Fruit fly (Drosophila melanogaster) whole organism, embryonic: ENCODE measurements around the gene CG2652.

Experiments
- Bgb ChIP-seq: fragments of 200-800 bp; sonication (Bioruptor generic); IDR thresholded peaks from 2 replicates; pipeline ENCODE4 v1.3.6; 2022; ENCODE audit warnings: missing biosample characterization, missing genetic modification characterization; ENCODE audit not compliant: partially characterized antibody
- CG10274 ChIP-seq: fragments of 200-800 bp; sonication (Bioruptor generic); optimal IDR thresholded peaks from 3 replicates; lab custom pipeline; 2017; ENCODE audit warnings: missing biosample characterization, mild to moderate bottlenecking, missing genetic modification characterization
- CG10431 ChIP-seq: fragments of 200-800 bp; sonication (Bioruptor generic); optimal IDR thresholded peaks from 3 replicates; lab custom pipeline; 2018; ENCODE audit warnings: missing biosample characterization, mild to moderate bottlenecking, missing genetic modification characterization
- CG10462 ChIP-seq: fragments of 200-800 bp; sonication (Bioruptor generic); optimal IDR thresholded peaks from 2 replicates; lab custom pipeline; 2016; ENCODE audit warnings: missing biosample characterization, missing genetic modification characterization
- CG12104 ChIP-seq: fragments of 200-800 bp; sonication (Bioruptor generic); optimal IDR thresholded peaks from 3 replicates; lab custom pipeline; 2016; ENCODE audit warnings: missing biosample characterization, missing genetic modification characterization
- CG12299 ChIP-seq: fragments of 200-800 bp; sonication (Bioruptor generic); optimal IDR thresholded peaks from 2 replicates; lab custom pipeline; 2018; ENCODE audit warnings: missing biosample characterization, mild to moderate bottlenecking, missing genetic modification characterization
- CG12942 ChIP-seq: fragments of 200-800 bp; sonication (Bioruptor generic); optimal IDR thresholded peaks from 3 replicates; lab custom pipeline; 2016; ENCODE audit warnings: missing biosample characterization, missing genetic modification characterization
- CG15514 ChIP-seq: fragments of 200-800 bp; sonication (Bioruptor generic); optimal IDR thresholded peaks from 3 replicates; lab custom pipeline; 2017; ENCODE audit warnings: missing biosample characterization, missing genetic modification characterization, mild to moderate bottlenecking, moderate library complexity, missing genetic modification reagents
- CG16863 ChIP-seq: fragments of 200-800 bp; sonication (Bioruptor generic); optimal IDR thresholded peaks from 3 replicates; lab custom pipeline; 2016; ENCODE audit warnings: missing biosample characterization, missing genetic modification characterization
- CG17359 ChIP-seq: fragments of 200-800 bp; sonication (Bioruptor generic); optimal IDR thresholded peaks from 3 replicates; lab custom pipeline; 2018; ENCODE audit warnings: missing biosample characterization, mild to moderate bottlenecking, missing genetic modification characterization, moderate library complexity
- CG18262 ChIP-seq: fragments of 200-800 bp; optimal IDR thresholded peaks from 3 replicates; lab custom pipeline; 2019; ENCODE audit warnings: missing biosample characterization, mild to moderate bottlenecking, missing genetic modification characterization, moderate library complexity
- CG2120 ChIP-seq: fragments of 200-800 bp; sonication (Bioruptor generic); optimal IDR thresholded peaks from 3 replicates; lab custom pipeline; 2016; ENCODE audit warnings: missing biosample characterization, missing genetic modification characterization
- CG2199 ChIP-seq: fragments of 200-800 bp; sonication (Bioruptor generic); IDR thresholded peaks from 3 replicates; pipeline ENCODE4 v1.3.6; 2022; ENCODE audit warnings: missing biosample characterization, missing genetic modification characterization
- CG2678 ChIP-seq: fragments of 200-800 bp; sonication (Bioruptor generic); optimal IDR thresholded peaks from 3 replicates; lab custom pipeline; 2019; ENCODE audit warnings: missing biosample characterization, mild to moderate bottlenecking, missing genetic modification characterization, moderate library complexity
- CG2889 ChIP-seq: fragments of 200-800 bp; sonication (Bioruptor generic); IDR thresholded peaks from 3 replicates; pipeline ENCODE4 v1.3.6; 2022; ENCODE audit warnings: missing biosample characterization, missing genetic modification characterization
- CG33213 ChIP-seq: fragments of 200-800 bp; sonication (Bioruptor generic); optimal IDR thresholded peaks from 3 replicates; lab custom pipeline; 2016; ENCODE audit warnings: missing biosample characterization, missing genetic modification characterization
- CG6272 ChIP-seq: fragments of 200-800 bp; sonication (Bioruptor generic); IDR thresholded peaks from 2 replicates; pipeline ENCODE4 v1.3.6; 2022; ENCODE audit warnings: missing biosample characterization, missing genetic modification characterization
- CG6765 ChIP-seq: fragments of 200-800 bp; sonication (Bioruptor generic); optimal IDR thresholded peaks from 3 replicates; lab custom pipeline; 2017; ENCODE audit warnings: missing biosample characterization, mild to moderate bottlenecking, missing genetic modification characterization
- CG7786 ChIP-seq: fragments of 200-800 bp; sonication (Bioruptor generic); optimal IDR thresholded peaks from 2 replicates; lab custom pipeline; 2016; ENCODE audit warnings: missing biosample characterization, missing genetic modification characterization
- CG7987 ChIP-seq: fragments of 200-800 bp; sonication (Bioruptor generic); optimal IDR thresholded peaks from 2 replicates; lab custom pipeline; 2018; ENCODE audit warnings: missing biosample characterization, mild to moderate bottlenecking, missing genetic modification characterization, moderate library complexity
- CG8765 ChIP-seq: fragments of 200-800 bp; sonication (Bioruptor generic); IDR thresholded peaks from 2 replicates; pipeline ENCODE4 v1.3.6; 2022; ENCODE audit warnings: missing biosample characterization, missing genetic modification characterization
- CkIIα-i1 ChIP-seq: fragments of 200-800 bp; sonication (Bioruptor generic); IDR thresholded peaks from 2 replicates; pipeline ENCODE4 v1.3.6; 2022; ENCODE audit warnings: missing biosample characterization, missing genetic modification characterization
- CrebB ChIP-seq: fragments of 200-800 bp; sonication (Bioruptor generic); optimal IDR thresholded peaks from 3 replicates; lab custom pipeline; 2018; ENCODE audit warnings: missing biosample characterization, mild to moderate bottlenecking, missing genetic modification characterization
- Dll ChIP-seq: fragments of 200-800 bp; sonication (Bioruptor generic); IDR thresholded peaks from 4 replicates; pipeline ENCODE4 v1.3.6; 2022; ENCODE audit warnings: missing biosample characterization, missing genetic modification characterization; ENCODE audit not compliant: partially characterized antibody
- Doc3 ChIP-seq: fragments of 200-800 bp; sonication (Bioruptor generic); IDR thresholded peaks from 3 replicates; pipeline ENCODE4 v1.3.6; 2022; ENCODE audit warnings: missing biosample characterization, missing genetic modification characterization; ENCODE audit not compliant: partially characterized antibody
- Fer1 ChIP-seq: fragments of 200-800 bp; sonication (Bioruptor generic); optimal IDR thresholded peaks from 2 replicates; lab custom pipeline; 2017; ENCODE audit warnings: missing biosample characterization, mild to moderate bottlenecking, missing genetic modification characterization
- H2.0 ChIP-seq: fragments of 200-800 bp; sonication (Bioruptor generic); IDR thresholded peaks from 2 replicates; pipeline ENCODE4 v1.3.6; 2022; ENCODE audit warnings: missing biosample characterization, missing genetic modification characterization
- Hand ChIP-seq: fragments of 200-800 bp; sonication (Bioruptor generic); optimal IDR thresholded peaks from 2 replicates; lab custom pipeline; 2017; ENCODE audit warnings: mild to moderate bottlenecking, missing biosample characterization, missing genetic modification reagents, missing genetic modification characterization
- HmgD ChIP-seq: fragments of 200-800 bp; sonication (Bioruptor generic); optimal IDR thresholded peaks from 3 replicates; lab custom pipeline; 2016; ENCODE audit warnings: missing biosample characterization, missing genetic modification characterization
- HmgZ ChIP-seq: fragments of 200-800 bp; sonication (Bioruptor generic); optimal IDR thresholded peaks from 2 replicates; lab custom pipeline; 2018; ENCODE audit warnings: missing biosample characterization, mild to moderate bottlenecking, missing genetic modification characterization
- Hmx ChIP-seq: fragments of 200-800 bp; sonication (Bioruptor generic); optimal IDR thresholded peaks from 2 replicates; lab custom pipeline; 2016; ENCODE audit warnings: missing biosample characterization, missing genetic modification characterization
- Lim3 ChIP-seq: fragments of 200-800 bp; sonication (Bioruptor generic); IDR thresholded peaks from 2 replicates; pipeline ENCODE4 v1.3.6; 2022; ENCODE audit warnings: missing biosample characterization, missing genetic modification characterization
- MTF-1 ChIP-seq: fragments of 200-800 bp; sonication (Bioruptor generic); optimal IDR thresholded peaks from 2 replicates; lab custom pipeline; 2018; ENCODE audit warnings: missing biosample characterization, mild to moderate bottlenecking, missing genetic modification characterization, borderline replicate concordance
- Max ChIP-seq: fragments of 200-800 bp; sonication (Bioruptor generic); optimal IDR thresholded peaks from 2 replicates; lab custom pipeline; 2016; ENCODE audit warnings: missing biosample characterization, mild to moderate bottlenecking, missing genetic modification characterization
- Rfx ChIP-seq: fragments of 200-800 bp; sonication (Bioruptor generic); IDR thresholded peaks from 2 replicates; pipeline ENCODE4 v1.3.6; 2022; ENCODE audit warnings: missing biosample characterization, missing genetic modification characterization
- Spps ChIP-seq: fragments of 200-800 bp; sonication (Bioruptor generic); optimal IDR thresholded peaks from 2 replicates; lab custom pipeline; 2018; ENCODE audit warnings: missing biosample characterization, mild to moderate bottlenecking, missing genetic modification characterization
- TFAM ChIP-seq: fragments of 200-800 bp; sonication (Bioruptor generic); optimal IDR thresholded peaks from 2 replicates; lab custom pipeline; 2017; ENCODE audit warnings: missing biosample characterization, missing genetic modification characterization, inconsistent platforms
- Usf ChIP-seq: fragments of 200-800 bp; sonication (Bioruptor generic); optimal IDR thresholded peaks from 2 replicates; lab custom pipeline; 2017; ENCODE audit warnings: missing genotype, missing biosample characterization, missing genetic modification characterization
- bigmax ChIP-seq: fragments of 200-800 bp; sonication (Bioruptor generic); optimal IDR thresholded peaks from 2 replicates; lab custom pipeline; 2018; ENCODE audit warnings: missing biosample characterization, mild to moderate bottlenecking, missing genetic modification characterization
- emc ChIP-seq: fragments of 200-800 bp; sonication (Bioruptor generic); optimal IDR thresholded peaks from 2 replicates; lab custom pipeline; 2016; ENCODE audit warnings: missing biosample characterization, missing genetic modification characterization
- fd96Cb ChIP-seq: fragments of 200-800 bp; sonication (Bioruptor generic); optimal IDR thresholded peaks from 2 replicates; lab custom pipeline; 2018; ENCODE audit warnings: missing biosample characterization, mild to moderate bottlenecking, missing genetic modification characterization, moderate library complexity
- fru ChIP-seq: fragments of >200 bp; optimal IDR thresholded peaks from 2 replicates; lab custom pipeline; 2017
- gce ChIP-seq: fragments of 200-800 bp; sonication (Bioruptor generic); IDR thresholded peaks from 3 replicates; pipeline ENCODE4 v1.3.6; 2022; ENCODE audit warnings: missing biosample characterization, missing genetic modification characterization
- lilli ChIP-seq: fragments of 200-800 bp; sonication (Bioruptor generic); optimal IDR thresholded peaks from 3 replicates; lab custom pipeline; 2016; ENCODE audit warnings: missing biosample characterization, missing genetic modification characterization
- lola ChIP-seq, 3 experiments: fragments of >200 bp in 2 of 3; fragments of 200-800 bp in 1 of 3; sonication (Bioruptor generic) in 1 of 3; optimal IDR thresholded peaks; 2 replicates each; lab custom pipeline; 2017 to 2019; ENCODE audit warnings: missing biosample characterization in 3 of 3, missing genetic modification characterization in 3 of 3, mild to moderate bottlenecking in 1 of 3, moderate library complexity in 1 of 3
- nmo ChIP-seq: fragments of 200-800 bp; sonication (Bioruptor generic); optimal IDR thresholded peaks from 2 replicates; lab custom pipeline; 2018; ENCODE audit warnings: missing biosample characterization, mild to moderate bottlenecking, missing genetic modification characterization, moderate library complexity
- otp ChIP-seq: fragments of 200-800 bp; sonication (Bioruptor generic); IDR thresholded peaks from 3 replicates; pipeline ENCODE4, ENCODE4 v1.3.6; 2022; ENCODE audit warnings: missing biosample characterization, missing genetic modification characterization
- scrt ChIP-seq: fragments of 200-800 bp; sonication (Bioruptor generic); optimal IDR thresholded peaks from 2 replicates; lab custom pipeline; 2018; ENCODE audit warnings: missing biosample characterization, mild to moderate bottlenecking, missing genetic modification characterization, moderate library complexity
- tgo ChIP-seq: fragments of 200-800 bp; sonication (Bioruptor generic); IDR thresholded peaks from 3 replicates; pipeline ENCODE4 v1.3.6; 2022; ENCODE audit warnings: missing biosample characterization, missing genetic modification characterization
- yki ChIP-seq: fragments of >200 bp; optimal IDR thresholded peaks from 3 replicates; lab custom pipeline; 2018
- z ChIP-seq: fragments of 200-800 bp; sonication (Bioruptor generic); IDR thresholded peaks from 3 replicates; pipeline ENCODE4 v1.3.6; 2022; ENCODE audit warnings: missing biosample characterization, missing genetic modification characterization
- zfh1 ChIP-seq: fragments of 200-800 bp; sonication (Bioruptor generic); IDR thresholded peaks from 3 replicates; pipeline ENCODE4 v1.3.6; 2022; ENCODE audit warnings: missing biosample characterization, missing genetic modification characterization

CG2652 gene

DNA sequence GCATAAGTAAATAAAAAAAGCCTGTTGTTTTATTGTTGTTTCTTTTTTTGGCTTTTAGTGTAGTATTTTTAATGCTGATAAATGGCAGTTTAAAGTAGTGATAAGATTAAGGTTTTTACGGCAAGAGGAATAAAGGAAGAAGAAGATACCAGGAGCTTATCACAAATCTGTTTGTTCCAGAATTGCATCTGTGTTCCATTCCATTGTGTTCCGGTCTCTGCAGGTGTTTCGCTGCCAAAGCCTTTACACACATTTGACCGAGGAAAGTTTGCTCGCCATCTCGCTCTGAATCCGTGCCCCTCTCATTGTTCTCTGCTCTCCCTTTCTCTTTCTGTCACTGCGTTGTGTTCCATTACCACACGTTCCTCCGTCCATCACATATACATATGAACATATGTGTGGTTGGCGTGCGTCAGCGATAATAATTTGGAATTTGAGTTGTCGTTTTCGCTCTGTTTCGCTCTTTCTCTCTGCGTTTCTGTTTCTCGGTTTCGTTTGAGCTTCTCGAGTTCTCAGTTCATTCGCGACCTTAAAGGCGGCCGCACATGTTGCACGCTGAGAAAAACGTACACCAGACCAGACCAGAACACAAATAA, 24.4 kb downstream of the CG2652 start (continued):
- TF ChIP-seq bigmax (no peak), CG2678 (no peak), CG12104 (peak; percentile 10), Doc3 (GFP tag; lab: Robert Waterston, UW) (no peak), CG7987 (GFP tag; lab: Kevin White, UChicago) (no peak), yki (lab: Kevin White, UChicago) (no peak), HmgD (GFP tag; lab: Kevin White, UChicago) (no peak), TFAM (GFP tag; lab: Kevin White, UChicago) (no peak), Rfx (GFP tag; lab: Robert Waterston, UW) (no peak), Max (no peak), scrt (GFP tag; lab: Kevin White, UChicago) (no peak), CG8765 (GFP tag; lab: Robert Waterston, UW) (no peak), CkIIα-i1 (no peak), Lim3 (GFP tag; lab: Robert Waterston, UW) (no peak), MTF-1 (GFP tag; lab: Kevin White, UChicago) (no peak), CG7786 (no peak), CG6765 (GFP tag; lab: Kevin White, UChicago) (no peak), lola (GFP tag; optimal IDR thresholded peaks at IDR 0.05; lab: Kevin White, UChicago) (no peak), fru (lab: Kevin White, UChicago) (no peak), CG12942 (GFP tag; lab: Kevin White, UChicago) (no peak), Spps (tag; lab: Kevin White, UChicago) (no peak), H2.0 (GFP tag; lab: Robert Waterston, UW) (no peak), CG10462 (GFP tag; lab: Kevin White, UChicago) (no peak), Fer1 (GFP tag; lab: Kevin White, UChicago) (no peak), z (peak; percentile 49; the same call in 1 of the 3 replicates), CrebB (tag; lab: Kevin White, UChicago) (no peak), CG2120 (GFP tag; lab: Kevin White, UChicago) (no peak), Hmx (GFP tag; lab: Kevin White, UChicago) (no peak), Bgb (GFP tag; lab: Robert Waterston, UW) (no peak), CG15514 (GFP tag; lab: Kevin White, UChicago) (peak; percentile 9), Dll (GFP tag; lab: Robert Waterston, UW) (no peak), gce (no peak), Usf (GFP tag; lab: Kevin White, UChicago) (no peak), lilli (GFP tag; lab: Kevin White, UChicago) (no peak), CG18262 (no peak), CG10431 (GFP tag; lab: Kevin White, UChicago) (no peak), tgo (GFP tag; lab: Robert Waterston, UW) (no peak), nmo (GFP tag; lab: Kevin White, UChicago) (no peak), CG16863 (no peak), CG12299 (no peak), CG33213 (no peak), CG2889 (no peak), CG17359 (tag; lab: Kevin White, UChicago) (no peak), fd96Cb (tag; lab: Kevin White, UChicago) (no peak), CG10274 (no peak), zfh1 (GFP tag; lab: Robert Waterston, UW) (no peak), CG6272 (GFP tag; lab: Robert Waterston, UW) (no peak), CG2199 (GFP tag; lab: Robert Waterston, UW) (no peak), Hand (GFP tag; lab: Kevin White, UChicago) (no peak), otp (no peak), HmgZ (tag; lab: Kevin White, UChicago) (peak; percentile 12), emc (GFP tag; lab: Kevin White, UChicago) (no peak)
